Fruit fly (Drosophila melanogaster): Measurements from ENCODE around the gene by.

Gene by

DNA sequence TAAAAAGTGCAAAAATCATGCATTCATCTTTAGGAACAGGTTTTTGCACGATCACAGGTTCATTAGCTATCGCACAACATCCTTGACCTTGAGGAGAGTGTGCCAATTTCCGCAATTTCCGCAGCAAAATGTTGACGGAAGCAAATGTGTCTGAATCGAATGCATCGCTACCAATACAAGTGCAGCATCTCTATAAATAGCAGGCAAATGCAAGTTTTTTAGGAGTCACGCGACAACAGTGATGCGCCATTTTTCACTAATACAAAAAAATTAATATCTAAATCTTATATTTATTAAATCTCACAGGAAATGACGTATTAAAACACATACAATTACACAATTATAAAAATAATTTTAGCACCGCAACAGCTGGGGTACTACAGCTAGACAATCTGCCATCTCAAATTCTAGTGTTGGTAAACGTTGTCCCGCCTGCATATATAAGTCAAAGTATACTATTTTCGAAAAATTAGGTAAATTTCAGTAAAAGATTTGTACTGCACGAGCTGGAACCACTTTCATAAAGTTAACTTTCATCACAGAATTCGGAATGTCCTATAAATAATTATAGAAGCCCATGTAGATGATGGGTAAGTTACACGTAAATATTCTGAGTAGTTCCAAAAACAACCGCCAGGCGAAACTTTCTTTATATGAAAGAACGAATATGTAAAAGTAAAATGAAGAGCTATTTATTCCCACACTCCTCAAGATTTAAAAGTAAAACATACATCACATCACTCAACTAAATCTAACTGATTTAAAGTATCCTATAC, 41.2 kb upstream of the by start, which contains the start of gene CG9399 (continued):
- TF ChIP-seq gfzf (GFP tag; optimal IDR thresholded peaks at IDR 0.05) (peak; percentile 30), eve (GFP tag; optimal IDR thresholded peaks at IDR 0.05) (no peak), rib (GFP tag; IDR thresholded peaks at IDR 0.05) (peak; percentile 88), CG13775 (GFP tag; optimal IDR thresholded peaks at IDR 0.05) (peak; percentile 98), Bgb (GFP tag; IDR thresholded peaks at IDR 0.05; ENCODE audit: partially characterized antibody) (peak; percentile 65; the same call in 1 of the 2 replicates), Ets65A (GFP tag) (peak; percentile 99), al (GFP tag; IDR thresholded peaks at IDR 0.05) (peak; percentile 95), emc (GFP tag; optimal IDR thresholded peaks at IDR 0.05) (peak; percentile 63), ftz-f1 (GFP tag; optimal IDR thresholded peaks at IDR 0.05) (peak; percentile 60), slou (GFP tag; optimal IDR thresholded peaks at IDR 0.05) (peak; percentile 84), pum (GFP tag; optimal IDR thresholded peaks at IDR 0.05) (peak; percentile 91), gro (GFP tag; optimal IDR thresholded peaks at IDR 0.05) (peak; percentile 89), fd102C (GFP tag; optimal IDR thresholded peaks at IDR 0.05) (peak; percentile 91), CG10543 (GFP tag; optimal IDR thresholded peaks at IDR 0.05) (peak; percentile 90), ham (GFP tag; IDR thresholded peaks at IDR 0.05) (peak; percentile 88), CG11504 (tag; optimal IDR thresholded peaks at IDR 0.05) (peak; percentile 96), CG31365 (tag; optimal IDR thresholded peaks at IDR 0.05) (peak; percentile 64), Dip3 (GFP tag; optimal IDR thresholded peaks at IDR 0.05) (peak; percentile 93), CG1603 (tag; optimal IDR thresholded peaks at IDR 0.05) (peak; percentile 83), CG7963 (GFP tag; IDR thresholded peaks at IDR 0.05; ENCODE audit: partially characterized antibody) (no peak), NK7.1 (GFP tag; optimal IDR thresholded peaks at IDR 0.05) (peak; percentile 68), CG34376 (GFP tag; optimal IDR thresholded peaks at IDR 0.05) (peak; percentile 64), CG14710 (tag; optimal IDR thresholded peaks at IDR 0.05) (peak; percentile 97), CG16815 (GFP tag; optimal IDR thresholded peaks at IDR 0.05) (peak; percentile 96), slp2 (GFP tag; optimal IDR thresholded peaks at IDR 0.05) (peak; percentile 90), Lpt (GFP tag; optimal IDR thresholded peaks at IDR 0.05) (no peak), tx (GFP tag; optimal IDR thresholded peaks at IDR 0.05) (peak; percentile 90), Chrac-16 (GFP tag; optimal IDR thresholded peaks at IDR 0.05) (peak; percentile 98), inv (GFP tag; IDR thresholded peaks at IDR 0.05; ENCODE audit: partially characterized antibody) (peak; percentile 44; the same call in 1 of the 2 replicates), Rfx (GFP tag; IDR thresholded peaks at IDR 0.05) (peak; percentile 99), stc (GFP tag; IDR thresholded peaks at IDR 0.05) (peak; percentile 97), Deaf1 (tag; optimal IDR thresholded peaks at IDR 0.05) (peak; percentile 73), Usf (GFP tag; optimal IDR thresholded peaks at IDR 0.05) (peak; percentile 94), CG9876 (GFP tag; optimal IDR thresholded peaks at IDR 0.05) (peak; percentile 78), CG15073 (GFP tag; optimal IDR thresholded peaks at IDR 0.05) (peak; percentile 87), Dek (tag; optimal IDR thresholded peaks at IDR 0.05) (peak; percentile 96), CG4328 (GFP tag; optimal IDR thresholded peaks at IDR 0.05) (peak; percentile 85), gsb-n (tag; optimal IDR thresholded peaks at IDR 0.05) (peak; percentile 98), CG12104 (GFP tag; optimal IDR thresholded peaks at IDR 0.05) (peak; percentile 93), Sry-δ (GFP tag; optimal IDR thresholded peaks at IDR 0.05) (peak; percentile 73), Myb (GFP tag; optimal IDR thresholded peaks at IDR 0.05) (peak; percentile 67), CG2712 (tag; optimal IDR thresholded peaks at IDR 0.05) (peak; percentile 98), ttk (GFP tag; IDR thresholded peaks at IDR 0.05) (peak; percentile 98), cato (GFP tag; optimal IDR thresholded peaks at IDR 0.05; ENCODE audit: borderline replicate concordance) (peak; percentile 97), nom (GFP tag; optimal IDR thresholded peaks at IDR 0.05) (peak; percentile 85), Med (GFP tag) (peak; percentile 99), CG9437 (GFP tag; optimal IDR thresholded peaks at IDR 0.05) (peak; percentile 94), CG10147 (GFP tag; optimal IDR thresholded peaks at IDR 0.05) (peak; percentile 92), Pdp1 (GFP tag; optimal IDR thresholded peaks at IDR 0.05) (peak; percentile 93 to 94)
